Fruit fly (Drosophila melanogaster) whole organism, adult: ENCODE data around the gene CG32313.

Experiments used
- CG1620 ChIP-seq: fragments of 200-800 bp; sonication (Bioruptor generic); optimal IDR thresholded peaks from 2 replicates; lab custom pipeline; 2016; ENCODE audit warnings: missing biosample characterization, missing genetic modification characterization
- CG33017 ChIP-seq: fragments of 200-800 bp; sonication (Bioruptor generic); optimal IDR thresholded peaks from 2 replicates; lab custom pipeline; 2018; ENCODE audit warnings: missing biosample characterization, mild to moderate bottlenecking, missing genetic modification characterization, moderate library complexity
- CG7045 ChIP-seq: fragments of 200-800 bp; sonication (Bioruptor generic); optimal IDR thresholded peaks from 2 replicates; lab custom pipeline; 2017; ENCODE audit warnings: missing biosample characterization, mild to moderate bottlenecking, missing genetic modification characterization
- CG7101 ChIP-seq: fragments of 200-800 bp; sonication (Bioruptor generic); optimal IDR thresholded peaks from 2 replicates; lab custom pipeline; 2018; ENCODE audit warnings: missing biosample characterization, mild to moderate bottlenecking, missing genetic modification characterization, moderate library complexity
- Hr96 ChIP-seq: fragments of 200-800 bp; sonication (Bioruptor generic); optimal IDR thresholded peaks from 2 replicates; lab custom pipeline; 2016; ENCODE audit warnings: missing biosample characterization, missing genetic modification characterization
- bab1 ChIP-seq: fragments of 200-800 bp; sonication (Bioruptor generic); optimal IDR thresholded peaks from 3 replicates; lab custom pipeline; 2019; ENCODE audit warnings: missing biosample characterization, mild to moderate bottlenecking, missing genetic modification characterization, moderate library complexity
- cnc ChIP-seq, 2 experiments: fragments of >200 bp; optimal IDR thresholded peaks; 2 replicates each; lab custom pipeline; 2017
- ovo ChIP-seq: fragments of 200-800 bp; sonication (Bioruptor generic); optimal IDR thresholded peaks from 2 replicates; lab custom pipeline; 2016; ENCODE audit warnings: missing biosample characterization, missing genetic modification characterization
- pad ChIP-seq: fragments of 200-800 bp; sonication (Bioruptor generic); optimal IDR thresholded peaks from 3 replicates; lab custom pipeline; 2017; ENCODE audit warnings: missing biosample characterization, missing genetic modification characterization, mild to moderate bottlenecking, moderate library complexity, missing genetic modification reagents
- toe ChIP-seq: fragments of 200-800 bp; sonication (Bioruptor generic); optimal IDR thresholded peaks from 2 replicates; lab custom pipeline; 2016; ENCODE audit warnings: missing biosample characterization, missing genetic modification characterization

dm6 chr3L:1548345-1548970 is 2.9 kb upstream of the CG32313 start:
- peak; percentile 76 for TF ChIP-seq CG7045
- peak; percentile 55 for TF ChIP-seq pad (GFP tag; lab: Kevin White, UChicago)
- peak; percentile 70 for TF ChIP-seq bab1
- TF ChIP-seq CG1620 (GFP tag; lab: Kevin White, UChicago) = no peak
- TF ChIP-seq cnc (optimal IDR thresholded peaks at IDR 0.05; lab: Kevin White, UChicago) = no peak
- peak; percentile 6 for TF ChIP-seq ovo (GFP tag; lab: Kevin White, UChicago)
- TF ChIP-seq Hr96 (GFP tag; lab: Kevin White, UChicago) = peak; percentile 63
- TF ChIP-seq CG33017 (tag; lab: Kevin White, UChicago) = peak; percentile 82
- peak; percentile 78 for TF ChIP-seq toe
- TF ChIP-seq CG7101 (tag; lab: Kevin White, UChicago) = peak; percentile 75
